Fruit fly (Drosophila melanogaster) whole organism, embryonic: ENCODE results near the gene srp.

ENCODE experiments used
- CG10462 ChIP-seq: fragments of 200-800 bp; sonication (Bioruptor generic); optimal IDR thresholded peaks from 2 replicates; lab custom pipeline; 2016; ENCODE audit warnings: missing biosample characterization, missing genetic modification characterization
- CG11696 ChIP-seq: fragments of 200-800 bp; sonication (Bioruptor generic); IDR thresholded peaks from 2 replicates; pipeline ENCODE4 v1.3.6; 2022; ENCODE audit warnings: missing biosample characterization, missing genetic modification characterization
- CG12071 ChIP-seq: fragments of 200-800 bp; sonication (Bioruptor generic); optimal IDR thresholded peaks from 3 replicates; lab custom pipeline; 2018; ENCODE audit warnings: missing biosample characterization, mild to moderate bottlenecking, missing genetic modification characterization
- CG12155 ChIP-seq: fragments of 200-800 bp; sonication (Bioruptor generic); optimal IDR thresholded peaks from 3 replicates; lab custom pipeline; 2016; ENCODE audit warnings: missing biosample characterization, missing genetic modification characterization
- CG13624 ChIP-seq: fragments of 200-800 bp; sonication (Bioruptor generic); optimal IDR thresholded peaks from 2 replicates; lab custom pipeline; 2016; ENCODE audit warnings: missing biosample characterization, missing genetic modification characterization
- CG13894 ChIP-seq: fragments of 200-800 bp; sonication (Bioruptor generic); optimal IDR thresholded peaks from 3 replicates; lab custom pipeline; 2018; ENCODE audit warnings: missing biosample characterization, mild to moderate bottlenecking, missing genetic modification characterization, moderate library complexity
- CG16863 ChIP-seq: fragments of 200-800 bp; sonication (Bioruptor generic); optimal IDR thresholded peaks from 3 replicates; lab custom pipeline; 2016; ENCODE audit warnings: missing biosample characterization, missing genetic modification characterization
- CG17359 ChIP-seq: fragments of 200-800 bp; sonication (Bioruptor generic); optimal IDR thresholded peaks from 3 replicates; lab custom pipeline; 2018; ENCODE audit warnings: missing biosample characterization, mild to moderate bottlenecking, missing genetic modification characterization, moderate library complexity
- CG17385 ChIP-seq: fragments of 200-800 bp; sonication (Bioruptor generic); optimal IDR thresholded peaks from 3 replicates; lab custom pipeline; 2018; ENCODE audit warnings: missing biosample characterization, mild to moderate bottlenecking, missing genetic modification characterization
- CG17802 ChIP-seq: fragments of 200-800 bp; sonication (Bioruptor generic); optimal IDR thresholded peaks from 2 replicates; lab custom pipeline; 2018; ENCODE audit warnings: missing biosample characterization, mild to moderate bottlenecking, missing genetic modification characterization, moderate library complexity
- CG17829 ChIP-seq: fragments of 200-800 bp; optimal IDR thresholded peaks from 2 replicates; lab custom pipeline; 2019; ENCODE audit warnings: missing biosample characterization, mild to moderate bottlenecking, missing genetic modification characterization, moderate library complexity
- CG2120 ChIP-seq: fragments of 200-800 bp; sonication (Bioruptor generic); optimal IDR thresholded peaks from 3 replicates; lab custom pipeline; 2016; ENCODE audit warnings: missing biosample characterization, missing genetic modification characterization
- CG2129 ChIP-seq: fragments of 200-800 bp; sonication (Bioruptor generic); IDR thresholded peaks from 2 replicates; pipeline ENCODE4 v1.3.6; 2022; ENCODE audit warnings: missing biosample characterization, missing genetic modification characterization; ENCODE audit not compliant: partially characterized antibody
- CG2875 ChIP-seq: fragments of 200-800 bp; sonication (Bioruptor generic); optimal IDR thresholded peaks from 2 replicates; lab custom pipeline; 2017; ENCODE audit warnings: missing biosample characterization, mild to moderate bottlenecking, missing genetic modification characterization, missing genetic modification reagents
- CG31224 ChIP-seq: fragments of 200-800 bp; sonication (Bioruptor generic); IDR thresholded peaks from 2 replicates; pipeline ENCODE4 v1.3.6; 2022; ENCODE audit warnings: missing biosample characterization, missing genetic modification characterization
- CG32532 ChIP-seq: fragments of 200-800 bp; sonication (Bioruptor generic); IDR thresholded peaks from 2 replicates; pipeline ENCODE4 v1.3.6; 2022; ENCODE audit warnings: missing biosample characterization, missing genetic modification characterization
- CG4282 ChIP-seq: fragments of 200-800 bp; sonication (Bioruptor generic); optimal IDR thresholded peaks from 2 replicates; lab custom pipeline; 2016; ENCODE audit warnings: missing biosample characterization, missing genetic modification characterization
- CG5180 ChIP-seq: fragments of 200-800 bp; sonication (Bioruptor generic); optimal IDR thresholded peaks from 3 replicates; lab custom pipeline; 2017; ENCODE audit warnings: missing biosample characterization, missing genetic modification characterization, mild to moderate bottlenecking, moderate library complexity, missing genetic modification reagents
- CG6689 ChIP-seq: fragments of 200-800 bp; sonication (Bioruptor generic); IDR thresholded peaks from 2 replicates; pipeline ENCODE4 v1.3.6; 2022; ENCODE audit warnings: missing biosample characterization, missing genetic modification characterization
- CG9437 ChIP-seq: fragments of 200-800 bp; sonication (Bioruptor generic); optimal IDR thresholded peaks from 2 replicates; lab custom pipeline; 2018; ENCODE audit warnings: missing biosample characterization, mild to moderate bottlenecking, missing genetic modification characterization
- D19A ChIP-seq: fragments of 200-800 bp; optimal IDR thresholded peaks from 3 replicates; lab custom pipeline; 2019; ENCODE audit warnings: missing biosample characterization, mild to moderate bottlenecking, missing genetic modification characterization, moderate library complexity
- Doc3 ChIP-seq: fragments of 200-800 bp; sonication (Bioruptor generic); IDR thresholded peaks from 3 replicates; pipeline ENCODE4 v1.3.6; 2022; ENCODE audit warnings: missing biosample characterization, missing genetic modification characterization; ENCODE audit not compliant: partially characterized antibody
- Dp ChIP-seq: fragments of 200-800 bp; sonication (Bioruptor generic); optimal IDR thresholded peaks from 2 replicates; lab custom pipeline; 2018; ENCODE audit warnings: missing biosample characterization, mild to moderate bottlenecking, missing genetic modification characterization, moderate library complexity
- Lpt ChIP-seq: fragments of >200 bp; optimal IDR thresholded peaks from 2 replicates; lab custom pipeline; 2018; ENCODE audit warnings: missing biosample characterization, missing genetic modification characterization
- Neu2 ChIP-seq: fragments of 200-800 bp; sonication (Bioruptor generic); optimal IDR thresholded peaks from 3 replicates; lab custom pipeline; 2016; ENCODE audit warnings: missing biosample characterization, missing genetic modification characterization, borderline replicate concordance
- NfI ChIP-seq: fragments of 200-800 bp; sonication (Bioruptor generic); optimal IDR thresholded peaks from 3 replicates; lab custom pipeline; 2018; ENCODE audit warnings: missing biosample characterization, mild to moderate bottlenecking, missing genetic modification characterization, moderate library complexity
- Ptx1 ChIP-seq: fragments of 200-800 bp; sonication (Bioruptor generic); IDR thresholded peaks from 2 replicates; pipeline ENCODE4 v1.3.6; 2022; ENCODE audit warnings: missing biosample characterization, missing genetic modification characterization
- Scr ChIP-seq: fragments of 200-800 bp; sonication (Bioruptor generic); IDR thresholded peaks from 2 replicates; pipeline ENCODE4 v1.3.6; 2022; ENCODE audit warnings: missing biosample characterization, missing genetic modification characterization; ENCODE audit not compliant: partially characterized antibody
- Sry-δ ChIP-seq: fragments of 200-800 bp; sonication (Bioruptor generic); optimal IDR thresholded peaks from 2 replicates; lab custom pipeline; 2016; ENCODE audit warnings: missing biosample characterization, missing genetic modification characterization
- Trl ChIP-seq, 3 experiments: fragments of >200 bp in 2 of 3; fragments of 200-800 bp in 1 of 3; sonication (Bioruptor generic) in 1 of 3; optimal IDR thresholded peaks; 2 replicates in 1 of 3; 3 replicates in 2 of 3; lab custom pipeline; 2016 to 2017; ENCODE audit warnings: missing biosample characterization in 1 of 3, missing genetic modification characterization in 1 of 3
- chm ChIP-seq: fragments of 200-800 bp; sonication (Bioruptor generic); IDR thresholded peaks from 2 replicates; pipeline ENCODE4 v1.3.6; 2022; ENCODE audit warnings: missing biosample characterization, missing genetic modification characterization
- chn ChIP-seq: fragments of 200-800 bp; sonication (Bioruptor generic); optimal IDR thresholded peaks from 2 replicates; lab custom pipeline; 2016; ENCODE audit warnings: missing biosample characterization, missing genetic modification characterization
- ci ChIP-seq: fragments of 200-800 bp; sonication (Bioruptor generic); IDR thresholded peaks from 3 replicates; pipeline ENCODE4 v1.3.6; 2022; ENCODE audit warnings: missing biosample characterization, missing genetic modification characterization
- cwo ChIP-seq: fragments of 200-800 bp; sonication (Bioruptor generic); optimal IDR thresholded peaks from 3 replicates; lab custom pipeline; 2017; ENCODE audit warnings: missing biosample characterization, missing genetic modification characterization, mild to moderate bottlenecking, moderate library complexity, missing genetic modification reagents
- dmrt99B ChIP-seq: fragments of 200-800 bp; sonication (Bioruptor generic); optimal IDR thresholded peaks from 2 replicates; lab custom pipeline; 2018; ENCODE audit warnings: missing biosample characterization, mild to moderate bottlenecking, missing genetic modification characterization, moderate library complexity
- exex ChIP-seq: fragments of 200-800 bp; sonication (Bioruptor generic); optimal IDR thresholded peaks from 4 replicates; lab custom pipeline; 2018; ENCODE audit warnings: missing biosample characterization, mild to moderate bottlenecking, missing genetic modification characterization, moderate library complexity
- fd64A ChIP-seq: fragments of 200-800 bp; sonication (Bioruptor generic); optimal IDR thresholded peaks from 3 replicates; lab custom pipeline; 2018; ENCODE audit warnings: missing biosample characterization, mild to moderate bottlenecking, missing genetic modification characterization
- hbn ChIP-seq: fragments of 200-800 bp; sonication (Bioruptor generic); IDR thresholded peaks from 2 replicates; pipeline ENCODE4 v1.3.6; 2022; ENCODE audit warnings: missing biosample characterization, missing genetic modification characterization; ENCODE audit not compliant: partially characterized antibody
- hkb ChIP-seq, 2 experiments: fragments of 200-800 bp in 1 of 2; fragments of >200 bp in 1 of 2; sonication (Bioruptor generic) in 1 of 2; IDR thresholded peaks in 1 of 2; optimal IDR thresholded peaks in 1 of 2; 2 replicates each; pipeline versions ENCODE4 v1.3.6 to Lab custom; 2017 to 2022; ENCODE audit warnings: missing biosample characterization in 1 of 2, missing genetic modification characterization in 1 of 2
- ind ChIP-seq: fragments of 200-800 bp; sonication (Bioruptor generic); optimal IDR thresholded peaks from 3 replicates; lab custom pipeline; 2016; ENCODE audit warnings: missing biosample characterization, missing genetic modification characterization
- kni ChIP-seq: fragments of 200-800 bp; sonication (Bioruptor generic); optimal IDR thresholded peaks from 3 replicates; lab custom pipeline; 2017; ENCODE audit warnings: mild to moderate bottlenecking, missing biosample characterization, missing genetic modification reagents, missing genetic modification characterization
- lola ChIP-seq, 3 experiments: fragments of >200 bp in 2 of 3; fragments of 200-800 bp in 1 of 3; sonication (Bioruptor generic) in 1 of 3; optimal IDR thresholded peaks; 2 replicates each; lab custom pipeline; 2017 to 2019; ENCODE audit warnings: missing biosample characterization in 3 of 3, missing genetic modification characterization in 3 of 3, mild to moderate bottlenecking in 1 of 3, moderate library complexity in 1 of 3
- pan ChIP-seq, 4 experiments: fragments of >200 bp in 3 of 4; fragments of 200-800 bp in 1 of 4; sonication (Bioruptor generic) in 1 of 4; optimal IDR thresholded peaks in 3 of 4; IDR thresholded peaks in 1 of 4; 2 replicates each; pipeline versions ENCODE4 v1.3.6 to Lab custom; 2017 to 2022; ENCODE audit warnings: missing biosample characterization in 2 of 4, missing genetic modification characterization in 2 of 4, mixed read lengths in 1 of 4
- prd ChIP-seq, 3 experiments: fragments of >200 bp in 2 of 3; fragments of 200-800 bp in 1 of 3; sonication (Bioruptor generic) in 1 of 3; optimal IDR thresholded peaks in 2 of 3; IDR thresholded peaks in 1 of 3; 2 replicates in 2 of 3; 3 replicates in 1 of 3; pipeline versions ENCODE4 v1.3.6 to Lab custom; 2017 to 2022; ENCODE audit warnings: missing biosample characterization in 1 of 3, missing genetic modification characterization in 1 of 3
- sd ChIP-seq: fragments of 200-800 bp; sonication (Bioruptor generic); optimal IDR thresholded peaks from 3 replicates; lab custom pipeline; 2018; ENCODE audit warnings: missing biosample characterization, mild to moderate bottlenecking, missing genetic modification characterization, moderate library complexity
- tgo ChIP-seq: fragments of 200-800 bp; sonication (Bioruptor generic); IDR thresholded peaks from 3 replicates; pipeline ENCODE4 v1.3.6; 2022; ENCODE audit warnings: missing biosample characterization, missing genetic modification characterization
- vvl ChIP-seq: fragments of 200-800 bp; sonication (Bioruptor generic); IDR thresholded peaks from 2 replicates; pipeline ENCODE4 v1.3.6; 2022; ENCODE audit warnings: missing biosample characterization, missing genetic modification characterization

srp gene

dm6 chr3R:16051329-16051679, 65.4 kb downstream of the srp start (continued):
- no peak for TF ChIP-seq CG17359 (tag; lab: Kevin White, UChicago)
- TF ChIP-seq CG32532 (GFP tag; lab: Robert Waterston, UW): peak; percentile 13; the same call in 1 of the 2 replicates
- no peak for TF ChIP-seq CG17829 (tag; lab: Kevin White, UChicago)
- TF ChIP-seq Doc3: no peak
- TF ChIP-seq sd (tag; lab: Kevin White, UChicago): no peak
- TF ChIP-seq vvl: peak; percentile 50; the same call in 1 of the 2 replicates
- 0 out of 2 replicates have a peak, but pooled peaks have one; percentile 13 for TF ChIP-seq CG11696
- no peak for TF ChIP-seq CG9437
- TF ChIP-seq kni (GFP tag; lab: Kevin White, UChicago): peak; percentile 4
- peak; percentile 69 for TF ChIP-seq CG5180 (GFP tag; lab: Kevin White, UChicago)
- TF ChIP-seq tgo (GFP tag; lab: Robert Waterston, UW): peak; percentile 13; the same call in 1 of the 3 replicates
- no peak for TF ChIP-seq Sry-δ
- TF ChIP-seq CG2120 (GFP tag; lab: Kevin White, UChicago): peak; percentile 54
- TF ChIP-seq CG2129 (GFP tag; lab: Robert Waterston, UW): no peak
- TF ChIP-seq CG12155 (GFP tag; lab: Kevin White, UChicago): no peak
- no peak for TF ChIP-seq CG10462 (GFP tag; lab: Kevin White, UChicago)
- TF ChIP-seq chm (GFP tag; lab: Robert Waterston, UW): no peak
- TF ChIP-seq CG12071 (GFP tag; lab: Kevin White, UChicago): no peak
- TF ChIP-seq cwo (GFP tag; lab: Kevin White, UChicago): no peak
- TF ChIP-seq CG16863 (GFP tag; lab: Kevin White, UChicago): no peak
- no peak for TF ChIP-seq Dp
- no peak for TF ChIP-seq CG2875 (GFP tag; lab: Kevin White, UChicago)
- TF ChIP-seq CG17385 (GFP tag; lab: Kevin White, UChicago): no peak
- peak; percentile 69 to 70 for TF ChIP-seq Trl (optimal IDR thresholded peaks at IDR 0.05; lab: Kevin White, UChicago)
- no peak for TF ChIP-seq Trl (GFP tag; optimal IDR thresholded peaks at IDR 0.05; lab: Kevin White, UChicago)
- no peak for TF ChIP-seq Scr (GFP tag; lab: Robert Waterston, UW)
- peak; percentile 99 for TF ChIP-seq D19A
- TF ChIP-seq ci (GFP tag; lab: Robert Waterston, UW): 0 out of 3 replicates have a peak, but pooled peaks have one; percentile 34
- no peak for TF ChIP-seq dmrt99B (tag; lab: Kevin White, UChicago)
- TF ChIP-seq Lpt (GFP tag; lab: Kevin White, UChicago): no peak
- no peak for TF ChIP-seq Neu2 (GFP tag; lab: Kevin White, UChicago)
- TF ChIP-seq prd (optimal IDR thresholded peaks at IDR 0.05; lab: Kevin White, UChicago): no peak
- peak; percentile 31; the same call in 1 of the 3 replicates for TF ChIP-seq prd (GFP tag; IDR thresholded peaks at IDR 0.05; lab: Robert Waterston, UW)
- no peak for TF ChIP-seq hkb (optimal IDR thresholded peaks at IDR 0.05; lab: Kevin White, UChicago)
- TF ChIP-seq hkb (GFP tag; IDR thresholded peaks at IDR 0.05; lab: Robert Waterston, UW): 0 out of 2 replicates have a peak, but pooled peaks have one; percentile 33
- no peak for TF ChIP-seq fd64A (GFP tag; lab: Kevin White, UChicago)
- TF ChIP-seq CG13894 (tag; lab: Kevin White, UChicago): no peak
- 0 out of 2 replicates have a peak, but pooled peaks have one; percentile 6 for TF ChIP-seq Ptx1 (GFP tag; lab: Robert Waterston, UW)
- TF ChIP-seq NfI: peak; percentile 2
- TF ChIP-seq CG4282 (GFP tag; lab: Kevin White, UChicago): no peak
- TF ChIP-seq chn (GFP tag; lab: Kevin White, UChicago): no peak
- peak; percentile 4 for TF ChIP-seq CG13624
- TF ChIP-seq CG31224: 0 out of 2 replicates have a peak, but pooled peaks have one; percentile 10
- TF ChIP-seq ind: peak; percentile 6
- 0 out of 2 replicates have a peak, but pooled peaks have one; percentile 12 for TF ChIP-seq hbn (GFP tag; lab: Robert Waterston, UW)
- no peak for TF ChIP-seq pan (optimal IDR thresholded peaks at IDR 0.05; lab: Kevin White, UChicago)
- TF ChIP-seq pan (GFP tag; optimal IDR thresholded peaks at IDR 0.05 in 1 of 2, IDR thresholded peaks at IDR 0.05 in 1 of 2): peak in 1 of 2 experiments; percentile 36
- TF ChIP-seq exex (tag; lab: Kevin White, UChicago): no peak
- TF ChIP-seq CG6689 (GFP tag; lab: Robert Waterston, UW): 0 out of 2 replicates have a peak, but pooled peaks have one; percentile 7
- TF ChIP-seq lola (GFP tag; optimal IDR thresholded peaks at IDR 0.05; lab: Kevin White, UChicago): no peak
- no peak for TF ChIP-seq CG17802 (tag; lab: Kevin White, UChicago)
